Worm (Caenorhabditis elegans): ENCODE measurements around the gene nhr-108.

DNA sequence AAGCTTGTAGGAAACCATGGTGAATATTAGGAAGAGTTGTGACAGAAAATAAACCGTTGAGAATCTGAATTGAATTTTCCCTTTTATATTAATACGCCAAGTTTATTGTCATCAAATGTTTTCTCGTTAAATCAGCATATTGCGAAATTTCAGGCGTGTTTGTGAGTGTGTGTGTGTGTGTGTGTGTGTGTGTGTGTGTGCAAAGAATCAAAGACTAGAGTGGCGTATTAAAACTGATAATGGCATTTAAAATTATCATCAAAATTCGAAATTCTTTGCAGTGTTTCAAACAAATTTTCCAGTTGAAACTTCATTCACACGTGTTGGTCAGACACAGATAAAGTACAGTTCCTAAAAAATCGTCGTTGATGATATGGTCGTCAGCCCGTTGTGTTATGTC, 8.4 kb downstream of the nhr-108 start, which contains the start of gene gst-38:
- no peak for TF ChIP-seq W03F9.2 (tag; optimal IDR thresholded peaks at IDR 0.05)
- TF ChIP-seq him-1 (tag; optimal IDR thresholded peaks at IDR 0.05), result no peak
- TF ChIP-seq dao-5 (tag; optimal IDR thresholded peaks at IDR 0.05), result no peak

Measured in whole organism, L4/young adult.